ENCODE assay signal across 1 fruit fly cellular context in the genomic region with DNA sequence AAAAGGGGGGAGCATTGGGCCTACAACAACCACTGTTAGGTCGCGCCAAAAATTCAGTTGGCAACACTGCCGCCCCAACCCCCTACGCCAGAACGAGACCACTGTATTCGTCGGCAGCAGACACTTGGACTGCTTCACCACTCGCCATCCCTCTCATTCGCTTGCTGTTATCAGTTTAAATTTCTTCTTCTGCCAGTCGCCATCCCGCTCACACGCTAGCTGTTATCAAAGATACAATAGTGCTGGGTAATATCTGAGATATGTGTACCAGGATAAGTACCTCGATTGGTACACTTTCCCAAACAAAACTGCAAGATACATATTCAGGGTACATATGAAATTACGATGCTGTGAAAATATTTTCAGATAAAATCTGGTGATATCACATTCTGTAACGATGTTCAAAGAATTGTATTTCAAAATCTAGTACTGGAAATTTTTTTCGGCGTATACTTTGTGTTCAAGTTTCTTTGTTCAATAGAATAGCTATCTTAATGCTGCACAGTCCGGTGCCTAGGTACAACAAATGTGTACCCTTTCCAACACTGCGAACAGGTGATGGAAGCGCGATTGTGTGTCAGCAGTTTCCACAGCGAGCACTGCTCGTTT.
TF ChIP-seq lines count a peak whose summit lies in the region.

No protein-coding gene starts in this region.

TF ChIP-seq in whole organism, embryonic, 481 proteins besides CTCF, POLR2A, EP300 and RAD21 (continued from another document and continues in another):
- TF ChIP-seq CG9215 (GFP tag; IDR thresholded peaks at IDR 0.05; lab: Robert Waterston, UW) = peak; percentile 98
- TF ChIP-seq inv (GFP tag; IDR thresholded peaks at IDR 0.05; lab: Robert Waterston, UW; ENCODE audit: partially characterized antibody) = no peak
- TF ChIP-seq ranshi (GFP tag; IDR thresholded peaks at IDR 0.05; lab: Robert Waterston, UW) = peak; percentile 56; the same call in 1 of the 2 replicates
- no peak for TF ChIP-seq tap (tag; optimal IDR thresholded peaks at IDR 0.05; lab: Kevin White, UChicago)
- TF ChIP-seq h (optimal IDR thresholded peaks at IDR 0.05; lab: Kevin White, UChicago) = no peak
- peak; percentile 85 for TF ChIP-seq BtbVII (GFP tag; optimal IDR thresholded peaks at IDR 0.05; lab: Kevin White, UChicago)
- TF ChIP-seq otp (GFP tag; IDR thresholded peaks at IDR 0.05; lab: Robert Waterston, UW) = peak; percentile 6; the same call in 1 of the 3 replicates
- peak; percentile 79 for TF ChIP-seq CG9609 (GFP tag; optimal IDR thresholded peaks at IDR 0.05; lab: Kevin White, UChicago)
- peak; percentile 65 for TF ChIP-seq Hmx (GFP tag; optimal IDR thresholded peaks at IDR 0.05; lab: Kevin White, UChicago)
- TF ChIP-seq CG1647 (GFP tag; optimal IDR thresholded peaks at IDR 0.05; lab: Kevin White, UChicago) = peak; percentile 68
- peak; percentile 86 for TF ChIP-seq HLH54F (GFP tag; optimal IDR thresholded peaks at IDR 0.05; lab: Kevin White, UChicago)
- TF ChIP-seq pho (GFP tag; optimal IDR thresholded peaks at IDR 0.05; lab: Kevin White, UChicago) = peak; percentile 92
- peak; percentile 78 to 87 for TF ChIP-seq Hr51 (GFP tag; optimal IDR thresholded peaks at IDR 0.05; lab: Kevin White, UChicago)
- no peak for TF ChIP-seq ro (GFP tag; IDR thresholded peaks at IDR 0.05; lab: Robert Waterston, UW)
- peak; percentile 70 for TF ChIP-seq ash1 (GFP tag; optimal IDR thresholded peaks at IDR 0.05; lab: Kevin White, UChicago)
- no peak for TF ChIP-seq dmrt99B (tag; optimal IDR thresholded peaks at IDR 0.05; lab: Kevin White, UChicago)
- TF ChIP-seq CG15696 (tag; optimal IDR thresholded peaks at IDR 0.05; lab: Kevin White, UChicago) = peak; percentile 84
- peak; percentile 84 for TF ChIP-seq CG12104 (GFP tag; optimal IDR thresholded peaks at IDR 0.05; lab: Kevin White, UChicago)
- TF ChIP-seq CG4328 (GFP tag; optimal IDR thresholded peaks at IDR 0.05; lab: Kevin White, UChicago) = peak; percentile 91
- peak; percentile 94 for TF ChIP-seq CG10543 (GFP tag; optimal IDR thresholded peaks at IDR 0.05; lab: Kevin White, UChicago)
- peak; percentile 81 for TF ChIP-seq CG16863 (GFP tag; optimal IDR thresholded peaks at IDR 0.05; lab: Kevin White, UChicago)
- TF ChIP-seq ewg (GFP tag; optimal IDR thresholded peaks at IDR 0.05; lab: Kevin White, UChicago) = peak; percentile 65
- peak; percentile 90 for TF ChIP-seq YL-1 (GFP tag; optimal IDR thresholded peaks at IDR 0.05; lab: Kevin White, UChicago)
- peak; percentile 88 for TF ChIP-seq crol (GFP tag; IDR thresholded peaks at IDR 0.05; lab: Robert Waterston, UW)
- TF ChIP-seq CG3847 (GFP tag; IDR thresholded peaks at IDR 0.05; lab: Robert Waterston, UW) = peak; percentile 70
- TF ChIP-seq C15 (GFP tag; IDR thresholded peaks at IDR 0.05; lab: Robert Waterston, UW) = no peak
- TF ChIP-seq CG4820 (GFP tag; optimal IDR thresholded peaks at IDR 0.05; lab: Kevin White, UChicago) = peak; percentile 73
- TF ChIP-seq CHES-1-like (GFP tag; optimal IDR thresholded peaks at IDR 0.05; lab: Kevin White, UChicago) = peak; percentile 88
- TF ChIP-seq CG11695 (GFP tag; IDR thresholded peaks at IDR 0.05; lab: Robert Waterston, UW) = peak; percentile 79; the same call in 2 of the 3 replicates
- TF ChIP-seq CG18011 (GFP tag; optimal IDR thresholded peaks at IDR 0.05; lab: Kevin White, UChicago) = peak; percentile 73
- TF ChIP-seq CG4730 (GFP tag; IDR thresholded peaks at IDR 0.05; lab: Robert Waterston, UW) = peak; percentile 31; the same call in 1 of the 2 replicates
- TF ChIP-seq trh (GFP tag; optimal IDR thresholded peaks at IDR 0.05; lab: Kevin White, UChicago) = no peak
- peak; percentile 64 for TF ChIP-seq CG31388 (GFP tag; optimal IDR thresholded peaks at IDR 0.05; lab: Kevin White, UChicago)
- peak; percentile 88 for TF ChIP-seq caup (GFP tag; optimal IDR thresholded peaks at IDR 0.05; lab: Kevin White, UChicago; ENCODE audit: severe bottlenecking)
- peak; percentile 78 for TF ChIP-seq da (GFP tag; optimal IDR thresholded peaks at IDR 0.05; lab: Kevin White, UChicago)
- no peak for TF ChIP-seq H15 (GFP tag; IDR thresholded peaks at IDR 0.05; lab: Robert Waterston, UW)
- peak; percentile 93 for TF ChIP-seq CG12659 (GFP tag; optimal IDR thresholded peaks at IDR 0.05; lab: Kevin White, UChicago)
- peak; percentile 79 for TF ChIP-seq CG6791 (GFP tag; IDR thresholded peaks at IDR 0.05; lab: Robert Waterston, UW; ENCODE audit: partially characterized antibody)
- peak; percentile 90 for TF ChIP-seq mam (GFP tag; optimal IDR thresholded peaks at IDR 0.05; lab: Kevin White, UChicago)
- peak; percentile 94 for TF ChIP-seq CG10267 (tag; optimal IDR thresholded peaks at IDR 0.05; lab: Kevin White, UChicago)
- TF ChIP-seq jing (GFP tag; optimal IDR thresholded peaks at IDR 0.05; lab: Kevin White, UChicago) = peak; percentile 38
- peak; percentile 64 for TF ChIP-seq repo (GFP tag; optimal IDR thresholded peaks at IDR 0.05; lab: Kevin White, UChicago)
- peak; percentile 78 for TF ChIP-seq CG3407 (GFP tag; optimal IDR thresholded peaks at IDR 0.05; lab: Kevin White, UChicago)
- peak; percentile 35 for TF ChIP-seq Abd-B (GFP tag; optimal IDR thresholded peaks at IDR 0.05; lab: Kevin White, UChicago)
- no peak for TF ChIP-seq cad (GFP tag; optimal IDR thresholded peaks at IDR 0.05; lab: Kevin White, UChicago)
- TF ChIP-seq ftz-f1 (GFP tag; optimal IDR thresholded peaks at IDR 0.05; lab: Kevin White, UChicago) = peak; percentile 16
- peak; percentile 90 for TF ChIP-seq CG7556 (GFP tag; optimal IDR thresholded peaks at IDR 0.05; lab: Kevin White, UChicago)
- TF ChIP-seq usp (GFP tag; optimal IDR thresholded peaks at IDR 0.05; lab: Kevin White, UChicago) = no peak
- peak; percentile 68 for TF ChIP-seq CG14014 (GFP tag; IDR thresholded peaks at IDR 0.05; lab: Robert Waterston, UW)
- TF ChIP-seq ind (GFP tag; optimal IDR thresholded peaks at IDR 0.05; lab: Kevin White, UChicago) = peak; percentile 87
- peak; percentile 75 for TF ChIP-seq Mes4 (GFP tag; optimal IDR thresholded peaks at IDR 0.05; lab: Kevin White, UChicago)
- peak; percentile 57; the same call in 1 of the 2 replicates for TF ChIP-seq CG31224 (GFP tag; IDR thresholded peaks at IDR 0.05; lab: Robert Waterston, UW)
- no peak; the same call in 1 of the 2 replicates for TF ChIP-seq ara (GFP tag; IDR thresholded peaks at IDR 0.05; lab: Robert Waterston, UW)
- TF ChIP-seq CG4360 (GFP tag; IDR thresholded peaks at IDR 0.05; lab: Robert Waterston, UW) = peak; percentile 96
- peak; percentile 49 for TF ChIP-seq CG4707 (GFP tag; optimal IDR thresholded peaks at IDR 0.05; lab: Kevin White, UChicago)
- TF ChIP-seq pzg (GFP tag; optimal IDR thresholded peaks at IDR 0.05; lab: Kevin White, UChicago) = peak; percentile 81
- TF ChIP-seq wor (GFP tag; IDR thresholded peaks at IDR 0.05; lab: Robert Waterston, UW) = peak; percentile 50
- TF ChIP-seq CG16815 (GFP tag; optimal IDR thresholded peaks at IDR 0.05; lab: Kevin White, UChicago) = peak; percentile 71
- TF ChIP-seq CG10147 (GFP tag; optimal IDR thresholded peaks at IDR 0.05; lab: Kevin White, UChicago) = peak; percentile 86
- TF ChIP-seq nerfin-2 (GFP tag; IDR thresholded peaks at IDR 0.05; lab: Robert Waterston, UW; ENCODE audit: partially characterized antibody) = peak; percentile 46; the same call in 1 of the 2 replicates
- peak; percentile 76 for TF ChIP-seq ems (GFP tag; optimal IDR thresholded peaks at IDR 0.05; lab: Kevin White, UChicago)
- TF ChIP-seq Sox100B (GFP tag; optimal IDR thresholded peaks at IDR 0.05; lab: Kevin White, UChicago) = no peak
- TF ChIP-seq CG13624 (GFP tag; optimal IDR thresholded peaks at IDR 0.05; lab: Kevin White, UChicago) = peak; percentile 80
- TF ChIP-seq oc (tag; optimal IDR thresholded peaks at IDR 0.05; lab: Kevin White, UChicago) = peak; percentile 64
- 0 out of 3 replicates have a peak, but pooled peaks have one; percentile 16 for TF ChIP-seq gce (GFP tag; IDR thresholded peaks at IDR 0.05; lab: Robert Waterston, UW)
- peak; percentile 72 for TF ChIP-seq CG8388 (GFP tag; optimal IDR thresholded peaks at IDR 0.05; lab: Kevin White, UChicago)
- peak; percentile 93 for TF ChIP-seq CG12769 (tag; optimal IDR thresholded peaks at IDR 0.05; lab: Kevin White, UChicago)
- TF ChIP-seq tx (GFP tag; optimal IDR thresholded peaks at IDR 0.05; lab: Kevin White, UChicago) = peak; percentile 88
- peak; percentile 79 for TF ChIP-seq CG10462 (GFP tag; optimal IDR thresholded peaks at IDR 0.05; lab: Kevin White, UChicago)
- TF ChIP-seq luna (GFP tag; optimal IDR thresholded peaks at IDR 0.05; lab: Kevin White, UChicago) = peak; percentile 80
- peak; percentile 41; the same call in 1 of the 2 replicates for TF ChIP-seq Taf1 (GFP tag; IDR thresholded peaks at IDR 0.05; lab: Robert Waterston, UW)
- no peak for TF ChIP-seq Dfd (GFP tag; optimal IDR thresholded peaks at IDR 0.05; lab: Kevin White, UChicago)
- TF ChIP-seq CG8765 (GFP tag; IDR thresholded peaks at IDR 0.05; lab: Robert Waterston, UW) = no peak
- peak; percentile 82 for TF ChIP-seq Ssrp (tag; optimal IDR thresholded peaks at IDR 0.05; lab: Kevin White, UChicago)
- TF ChIP-seq CG6765 (GFP tag; optimal IDR thresholded peaks at IDR 0.05; lab: Kevin White, UChicago) = peak; percentile 84
- TF ChIP-seq hth (optimal IDR thresholded peaks at IDR 0.05; lab: Kevin White, UChicago) = no peak
- TF ChIP-seq lilli (GFP tag; optimal IDR thresholded peaks at IDR 0.05; lab: Kevin White, UChicago) = peak; percentile 90
- peak; percentile 20 for TF ChIP-seq BEAF-32 (GFP tag; optimal IDR thresholded peaks at IDR 0.05; lab: Kevin White, UChicago)
- TF ChIP-seq pum (GFP tag; optimal IDR thresholded peaks at IDR 0.05; lab: Kevin White, UChicago) = peak; percentile 79
- peak; percentile 71 for TF ChIP-seq sob (GFP tag; IDR thresholded peaks at IDR 0.05; lab: Robert Waterston, UW)
- TF ChIP-seq knrl (GFP tag; IDR thresholded peaks at IDR 0.05; lab: Robert Waterston, UW; ENCODE audit: partially characterized antibody) = peak; percentile 40; the same call in 1 of the 3 replicates
- TF ChIP-seq pnt (GFP tag; optimal IDR thresholded peaks at IDR 0.05; lab: Kevin White, UChicago) = peak; percentile 80
- TF ChIP-seq pfk (GFP tag; optimal IDR thresholded peaks at IDR 0.05; lab: Kevin White, UChicago) = peak; percentile 28
- TF ChIP-seq zf30C (GFP tag; optimal IDR thresholded peaks at IDR 0.05; lab: Kevin White, UChicago) = peak; percentile 58
- peak; percentile 53; the same call in 1 of the 2 replicates for TF ChIP-seq al (GFP tag; IDR thresholded peaks at IDR 0.05; lab: Robert Waterston, UW)
- peak; percentile 89 for TF ChIP-seq CG12391 (tag; optimal IDR thresholded peaks at IDR 0.05; lab: Kevin White, UChicago)
- TF ChIP-seq Hr3 (GFP tag; optimal IDR thresholded peaks at IDR 0.05; lab: Kevin White, UChicago) = peak; percentile 85
- peak; percentile 84 for TF ChIP-seq CG14710 (tag; optimal IDR thresholded peaks at IDR 0.05; lab: Kevin White, UChicago)
- peak; percentile 82 for TF ChIP-seq Chrac-16 (GFP tag; optimal IDR thresholded peaks at IDR 0.05; lab: Kevin White, UChicago)
- TF ChIP-seq Oli (tag; optimal IDR thresholded peaks at IDR 0.05; lab: Kevin White, UChicago) = peak; percentile 87
- TF ChIP-seq CG18262 (tag; optimal IDR thresholded peaks at IDR 0.05; lab: Kevin White, UChicago) = peak; percentile 86
- peak; percentile 45 for TF ChIP-seq CG2875 (GFP tag; optimal IDR thresholded peaks at IDR 0.05; lab: Kevin White, UChicago)
- peak; percentile 87 for TF ChIP-seq CG2712 (tag; optimal IDR thresholded peaks at IDR 0.05; lab: Kevin White, UChicago)
- peak; percentile 84 for TF ChIP-seq Dip3 (GFP tag; optimal IDR thresholded peaks at IDR 0.05; lab: Kevin White, UChicago)
- peak; percentile 58; the same call in 1 of the 4 replicates for TF ChIP-seq chinmo (GFP tag; IDR thresholded peaks at IDR 0.05; lab: Robert Waterston, UW; ENCODE audit: partially characterized antibody)
- no peak for TF ChIP-seq psq (GFP tag; optimal IDR thresholded peaks at IDR 0.05; lab: Kevin White, UChicago)
- peak; percentile 71 for TF ChIP-seq HLHmδ (GFP tag; optimal IDR thresholded peaks at IDR 0.05; lab: Kevin White, UChicago)
- TF ChIP-seq nerfin-1 (tag; optimal IDR thresholded peaks at IDR 0.05; lab: Kevin White, UChicago) = peak; percentile 85
- no peak for TF ChIP-seq Scr (GFP tag; IDR thresholded peaks at IDR 0.05; lab: Robert Waterston, UW; ENCODE audit: partially characterized antibody)
- TF ChIP-seq dan (GFP tag; IDR thresholded peaks at IDR 0.05; lab: Robert Waterston, UW) = no peak
- TF ChIP-seq CG2889 (GFP tag; IDR thresholded peaks at IDR 0.05; lab: Robert Waterston, UW) = peak; percentile 46; the same call in 1 of the 3 replicates
- TF ChIP-seq Atf-2 (GFP tag; optimal IDR thresholded peaks at IDR 0.05; lab: Kevin White, UChicago) = peak; percentile 85
- no peak for TF ChIP-seq dati (GFP tag; IDR thresholded peaks at IDR 0.05; lab: Robert Waterston, UW)
- TF ChIP-seq Trl (optimal IDR thresholded peaks at IDR 0.05; lab: Kevin White, UChicago) = no peak
- TF ChIP-seq Trl (GFP tag; optimal IDR thresholded peaks at IDR 0.05; lab: Kevin White, UChicago) = peak; percentile 92
- 0 out of 2 replicates have a peak, but pooled peaks have one; percentile 33 for TF ChIP-seq Awh (GFP tag; IDR thresholded peaks at IDR 0.05; lab: Robert Waterston, UW)
- TF ChIP-seq CG15011 (GFP tag; optimal IDR thresholded peaks at IDR 0.05; lab: Kevin White, UChicago) = no peak
- peak; percentile 55 for TF ChIP-seq Lhr (GFP tag; optimal IDR thresholded peaks at IDR 0.05; lab: Kevin White, UChicago)
- TF ChIP-seq CG10654 (GFP tag; optimal IDR thresholded peaks at IDR 0.05; lab: Kevin White, UChicago) = peak; percentile 76
- TF ChIP-seq lbe (GFP tag; optimal IDR thresholded peaks at IDR 0.05; lab: Kevin White, UChicago) = peak; percentile 84
- TF ChIP-seq HHEX (GFP tag; optimal IDR thresholded peaks at IDR 0.05; lab: Kevin White, UChicago) = peak; percentile 80
- TF ChIP-seq D19B (GFP tag; optimal IDR thresholded peaks at IDR 0.05; lab: Kevin White, UChicago) = peak; percentile 71
- no peak for TF ChIP-seq lov (optimal IDR thresholded peaks at IDR 0.05; lab: Kevin White, UChicago)
- TF ChIP-seq lov (GFP tag; IDR thresholded peaks at IDR 0.05; lab: Robert Waterston, UW) = peak; percentile 49; the same call in 1 of the 3 replicates
- TF ChIP-seq Fer2 (tag; optimal IDR thresholded peaks at IDR 0.05; lab: Kevin White, UChicago) = peak; percentile 79
- peak; percentile 74 for TF ChIP-seq zfh1 (GFP tag; IDR thresholded peaks at IDR 0.05; lab: Robert Waterston, UW)
- TF ChIP-seq CG33213 (GFP tag; optimal IDR thresholded peaks at IDR 0.05; lab: Kevin White, UChicago) = peak; percentile 65
- TF ChIP-seq croc (GFP tag; conservative IDR thresholded peaks at IDR 0.05; lab: Robert Waterston, UW) = peak; percentile 48
- TF ChIP-seq bsh (GFP tag; optimal IDR thresholded peaks at IDR 0.05; lab: Kevin White, UChicago) = peak; percentile 54 to 81
- TF ChIP-seq Med (GFP tag; lab: Kevin White, UChicago) = peak; percentile 97
- peak; percentile 53 for TF ChIP-seq run (tag; optimal IDR thresholded peaks at IDR 0.05; lab: Kevin White, UChicago)
